Worm (Caenorhabditis elegans) whole organism, L4 larva: Measurements from ENCODE around the gene T04C10.3.
A peak's percentile ranks its signal among the peaks of the same experiment; 100 is the strongest.

ENCODE experiments used
- F10B5.3 ChIP-seq: sonication (generic microtip); optimal IDR thresholded peaks from 2 replicates; lab custom pipeline; 2016; ENCODE audit warnings: mild to moderate bottlenecking, missing genetic modification characterization, missing compliant biosample characterization
- R02D3.7 ChIP-seq: fragments of 150-350 bp; sonication (generic microtip); optimal IDR thresholded peaks from 3 replicates; lab custom pipeline; 2014; ENCODE audit warnings: missing biosample characterization, missing genetic modification characterization
- T20F7.1 ChIP-seq: fragments of 200-800 bp; sonication (Bioruptor generic); optimal IDR thresholded peaks from 2 replicates; lab custom pipeline; 2018; ENCODE audit warnings: mild to moderate bottlenecking, missing genetic modification characterization, missing compliant biosample characterization
- T26A8.4 ChIP-seq: fragments of 200-800 bp; sonication (Bioruptor generic); IDR thresholded peaks from 2 replicates; pipeline ENCODE4 v1.3.6; 2022; ENCODE audit warnings: missing genetic modification characterization, missing compliant biosample characterization
- Y48G9A.11 ChIP-seq: fragments of 200-800 bp; sonication (Bioruptor generic); IDR thresholded peaks from 2 replicates; pipeline ENCODE4 v1.3.6; 2022; ENCODE audit warnings: missing genetic modification reagents, missing genetic modification characterization, missing compliant biosample characterization
- ZK337.2 ChIP-seq: fragments of 200-800 bp; sonication (Bioruptor generic); IDR thresholded peaks from 2 replicates; pipeline ENCODE4 v1.3.6; 2022; ENCODE audit warnings: missing genetic modification reagents, missing genetic modification characterization, missing compliant biosample characterization
- aha-1 ChIP-seq: fragments of 150-350 bp; peaks from one replicate; lab custom pipeline; 2014; ENCODE audit warnings: missing biosample characterization, missing genetic modification characterization
- ama-1 ChIP-seq: fragments of 150-350 bp; optimal IDR thresholded peaks from 2 replicates; lab custom pipeline; 2014; ENCODE audit warnings: inconsistent platforms, mixed read lengths
- ceh-20 ChIP-seq: fragments of 200-800 bp; sonication (Bioruptor generic); IDR thresholded peaks from 2 replicates; pipeline ENCODE4 v1.3.6; 2022; ENCODE audit warnings: missing genetic modification reagents, missing genetic modification characterization, missing compliant biosample characterization
- ceh-28 ChIP-seq: fragments of 150-350 bp; optimal IDR thresholded peaks from 2 replicates; lab custom pipeline; 2014; ENCODE audit warnings: missing biosample characterization, missing genetic modification reagents, missing genetic modification characterization
- ceh-62 ChIP-seq: sonication (generic microtip); optimal IDR thresholded peaks from 2 replicates; lab custom pipeline; 2017; ENCODE audit warnings: missing biosample characterization, missing genetic modification characterization
- daf-12 ChIP-seq: fragments of 150-350 bp; optimal IDR thresholded peaks from 2 replicates; lab custom pipeline; 2014; ENCODE audit warnings: missing biosample characterization, missing genetic modification reagents, missing genetic modification characterization
- daf-16 ChIP-seq, 3 experiments: sonication (generic microtip); optimal IDR thresholded peaks; 2 replicates each; lab custom pipeline; 2016 to 2017; ENCODE audit warnings: missing genetic modification characterization in 3 of 3, missing genetic modification reagents in 3 of 3, mild to moderate bottlenecking in 2 of 3, missing compliant biosample characterization in 2 of 3, missing biosample characterization in 1 of 3, moderate library complexity in 1 of 3
- dmd-6 ChIP-seq: fragments of 200-800 bp; sonication (Bioruptor generic); IDR thresholded peaks from 2 replicates; pipeline ENCODE4 v1.3.6; 2022; ENCODE audit warnings: missing genetic modification reagents, missing genetic modification characterization, missing compliant biosample characterization
- dmd-8 ChIP-seq: fragments of 200-800 bp; sonication (Bioruptor generic); IDR thresholded peaks from 2 replicates; pipeline ENCODE4 v1.3.6; 2022; ENCODE audit warnings: missing genetic modification characterization, missing compliant biosample characterization
- duxl-1 ChIP-seq: sonication (generic microtip); optimal IDR thresholded peaks from 2 replicates; lab custom pipeline; 2016; ENCODE audit warnings: mild to moderate bottlenecking, missing genetic modification characterization, moderate library complexity, missing compliant biosample characterization; ENCODE audit not compliant: poor library complexity
- dve-1 ChIP-seq: sonication (generic microtip); optimal IDR thresholded peaks from 2 replicates; lab custom pipeline; 2017; ENCODE audit warnings: antibody characterized with exemption, mild to moderate bottlenecking, missing genetic modification characterization, missing compliant biosample characterization; ENCODE audit not compliant: insufficient read depth
- egl-27 ChIP-seq: sonication (generic microtip); optimal IDR thresholded peaks from 3 replicates; lab custom pipeline; 2017; ENCODE audit warnings: missing biosample characterization, missing genetic modification reagents, missing genetic modification characterization
- hlh-11 ChIP-seq: fragments of 200-800 bp; sonication (Bioruptor generic); optimal IDR thresholded peaks from 2 replicates; lab custom pipeline; 2018; ENCODE audit warnings: mild to moderate bottlenecking, missing genetic modification characterization, missing compliant biosample characterization
- hmg-1.1 ChIP-seq: fragments of 200-800 bp; sonication (Bioruptor generic); IDR thresholded peaks from 2 replicates; pipeline ENCODE4 v1.3.6; 2022; ENCODE audit warnings: missing genetic modification reagents, missing genetic modification characterization, missing compliant biosample characterization
- lin-15B ChIP-seq: fragments of 150-350 bp; sonication (generic microtip); optimal IDR thresholded peaks from 3 replicates; lab custom pipeline; 2014; ENCODE audit warnings: missing biosample characterization, missing genetic modification characterization
- lin-29 ChIP-seq: fragments of 200-800 bp; sonication (Bioruptor generic); IDR thresholded peaks from 2 replicates; pipeline ENCODE4 v1.3.6; 2022; ENCODE audit warnings: missing genetic modification reagents, missing genetic modification characterization, missing compliant biosample characterization
- lir-3 ChIP-seq: sonication (generic microtip); optimal IDR thresholded peaks from 2 replicates; lab custom pipeline; 2016; ENCODE audit warnings: mild to moderate bottlenecking, missing genetic modification characterization, missing compliant biosample characterization
- madf-5 ChIP-seq, 2 experiments: fragments of 200-800 bp; sonication (Bioruptor generic); IDR thresholded peaks; 2 replicates each; pipeline ENCODE4 v1.3.6; 2022; ENCODE audit warnings: missing compliant biosample characterization in 2 of 2, missing genetic modification characterization in 2 of 2
- madf-9 ChIP-seq: fragments of 200-800 bp; sonication (Bioruptor generic); conservative IDR thresholded peaks from 2 replicates; pipeline ENCODE4 v1.3.6; 2022; ENCODE audit warnings: missing genetic modification reagents, missing genetic modification characterization, missing compliant biosample characterization
- mdl-1 ChIP-seq, 2 experiments: fragments of 150-350 bp in 1 of 2; sonication (generic microtip) in 1 of 2; optimal IDR thresholded peaks; 2 replicates each; lab custom pipeline; 2014 to 2017; ENCODE audit warnings: missing biosample characterization in 2 of 2, missing genetic modification characterization in 2 of 2
- mep-1 ChIP-seq: fragments of 150-350 bp; sonication (generic microtip); optimal IDR thresholded peaks from 3 replicates; lab custom pipeline; 2014; ENCODE audit warnings: missing biosample characterization, missing genetic modification characterization
- mes-2 ChIP-seq: sonication (generic microtip); optimal IDR thresholded peaks from 2 replicates; lab custom pipeline; 2016; ENCODE audit warnings: missing genotype, mild to moderate bottlenecking, missing genetic modification characterization, missing compliant biosample characterization; ENCODE audit not compliant: poor library complexity, severe bottlenecking
- nhr-10 ChIP-seq: fragments of 150-350 bp; optimal IDR thresholded peaks from 2 replicates; lab custom pipeline; 2014; ENCODE audit warnings: missing biosample characterization, missing genetic modification characterization
- nhr-237 ChIP-seq: sonication (generic microtip); optimal IDR thresholded peaks from 2 replicates; lab custom pipeline; 2017; ENCODE audit warnings: missing biosample characterization, missing genetic modification characterization
- nhr-28 ChIP-seq: fragments of 150-350 bp; optimal IDR thresholded peaks from 2 replicates; lab custom pipeline; 2014; ENCODE audit warnings: missing biosample characterization, missing genetic modification characterization
- nhr-41 ChIP-seq: fragments of 200-800 bp; sonication (Bioruptor generic); IDR thresholded peaks from 2 replicates; pipeline ENCODE4 v1.3.6; 2022; ENCODE audit warnings: missing genetic modification reagents, missing genetic modification characterization, missing compliant biosample characterization
- nhr-42 ChIP-seq: fragments of 200-800 bp; sonication (Bioruptor generic); IDR thresholded peaks from 2 replicates; pipeline ENCODE4 v1.3.6; 2022; ENCODE audit warnings: missing genetic modification characterization, missing compliant biosample characterization
- nhr-6 ChIP-seq: fragments of 150-350 bp; optimal IDR thresholded peaks from 2 replicates; lab custom pipeline; 2014; ENCODE audit warnings: missing biosample characterization, missing genetic modification characterization
- nhr-76 ChIP-seq: fragments of 150-350 bp; optimal IDR thresholded peaks from 2 replicates; lab custom pipeline; 2014; ENCODE audit warnings: missing biosample characterization, missing genetic modification characterization
- nhr-77 ChIP-seq: fragments of 150-350 bp; optimal IDR thresholded peaks from 2 replicates; lab custom pipeline; 2014; ENCODE audit warnings: missing biosample characterization, missing genetic modification characterization
- pqm-1 ChIP-seq: sonication (generic microtip); optimal IDR thresholded peaks from 2 replicates; lab custom pipeline; 2017; ENCODE audit warnings: missing biosample characterization, missing genetic modification characterization
- rbr-2 ChIP-seq: sonication (generic microtip); optimal IDR thresholded peaks from 2 replicates; lab custom pipeline; 2016; ENCODE audit warnings: missing genotype, missing genetic modification characterization, missing compliant biosample characterization
- snpc-1.2 ChIP-seq: fragments of 200-800 bp; sonication (Bioruptor generic); IDR thresholded peaks from 2 replicates; pipeline ENCODE4 v1.3.6; 2022; ENCODE audit warnings: missing genetic modification reagents, missing genetic modification characterization, missing compliant biosample characterization
- spr-1 ChIP-seq: sonication (generic microtip); optimal IDR thresholded peaks from 2 replicates; lab custom pipeline; 2016; ENCODE audit warnings: mild to moderate bottlenecking, missing genetic modification characterization, missing compliant biosample characterization
- spr-3 ChIP-seq: fragments of 200-800 bp; sonication (Bioruptor generic); optimal IDR thresholded peaks from 2 replicates; lab custom pipeline; 2018; ENCODE audit warnings: mild to moderate bottlenecking, missing genetic modification characterization, missing compliant biosample characterization
- unc-130 ChIP-seq: sonication (generic microtip); optimal IDR thresholded peaks from 2 replicates; lab custom pipeline; 2016; ENCODE audit warnings: missing genetic modification reagents, missing genetic modification characterization, missing compliant biosample characterization
- unc-62 ChIP-seq, 3 experiments: fragments of 150-350 bp in 1 of 3; sonication (generic microtip); optimal IDR thresholded peaks in 2 of 3; peaks in 1 of 3; 1 replicate in 1 of 3; 2 replicates in 2 of 3; lab custom pipeline; 2014 to 2017; ENCODE audit warnings: missing biosample characterization in 3 of 3, missing genetic modification characterization in 3 of 3, missing genetic modification reagents in 3 of 3, missing genotype in 1 of 3
- zip-11 ChIP-seq: fragments of 200-800 bp; sonication (Bioruptor generic); IDR thresholded peaks from 2 replicates; pipeline ENCODE4 v1.3.6; 2022; ENCODE audit warnings: missing genetic modification characterization, missing compliant biosample characterization

Gene T04C10.3

DNA sequence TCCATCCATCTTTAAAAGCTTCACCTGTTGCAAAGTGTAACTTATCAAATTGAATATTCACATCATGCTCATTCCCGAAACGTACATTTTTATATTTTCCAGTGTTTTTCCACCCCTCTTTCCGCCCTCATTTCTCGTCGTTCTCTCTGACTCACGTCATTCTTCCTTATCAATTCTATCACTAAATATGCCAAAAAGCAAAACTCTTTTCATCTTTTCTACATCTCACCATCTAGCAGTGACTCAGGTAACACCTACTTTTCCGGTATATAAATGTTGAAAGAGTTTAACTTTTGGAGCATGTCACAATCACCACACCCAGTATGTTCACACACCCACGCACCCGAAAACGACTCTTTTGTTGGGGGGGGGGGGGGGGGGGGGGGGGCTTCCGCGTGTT is 32.3 kb downstream of the T04C10.3 start:
- TF ChIP-seq madf-9 (GFP tag; lab: Robert Waterston, UW): no peak
- TF ChIP-seq nhr-237 (tag; lab: Kevin White, UChicago): no peak
- no peak for TF ChIP-seq ama-1 (lab: Kevin White, UChicago)
- TF ChIP-seq spr-3 (GFP tag; lab: Kevin White, UChicago): no peak
- TF ChIP-seq aha-1 (tag; lab: Kevin White, UChicago): peak; percentile 87
- no peak for TF ChIP-seq nhr-6
- no peak for TF ChIP-seq nhr-41 (GFP tag; lab: Robert Waterston, UW)
- TF ChIP-seq Y48G9A.11 (GFP tag; lab: Robert Waterston, UW): no peak
- TF ChIP-seq dmd-8 (GFP tag; lab: Robert Waterston, UW): no peak
- TF ChIP-seq daf-12 (tag; lab: Kevin White, UChicago): no peak
- peak; percentile 32 for TF ChIP-seq mes-2
- peak in 1 of 2 experiments; percentile 92 for TF ChIP-seq unc-62 (GFP tag; optimal IDR thresholded peaks at IDR 0.05 in 1 of 2; lab: Kevin White, UChicago)
- TF ChIP-seq unc-62 (tag; optimal IDR thresholded peaks at IDR 0.05; lab: Kevin White, UChicago): no peak
- no peak for TF ChIP-seq zip-11
- no peak for TF ChIP-seq hmg-1.1
- TF ChIP-seq snpc-1.2: no peak
- no peak for TF ChIP-seq nhr-76
- TF ChIP-seq madf-5 (GFP tag; IDR thresholded peaks at IDR 0.05; lab: Robert Waterston, UW): no peak
- no peak for TF ChIP-seq duxl-1
- peak; percentile 60 for TF ChIP-seq pqm-1
- TF ChIP-seq lir-3 (tag; lab: Kevin White, UChicago): no peak
- no peak for TF ChIP-seq unc-130 (GFP tag; lab: Kevin White, UChicago)
- TF ChIP-seq ZK337.2: no peak
- no peak for TF ChIP-seq lin-15B (tag; lab: Kevin White, UChicago)
- peak; percentile 29 for TF ChIP-seq nhr-28
- no peak for TF ChIP-seq rbr-2 (tag; lab: Kevin White, UChicago)
- TF ChIP-seq nhr-77 (tag; lab: Kevin White, UChicago): no peak
- TF ChIP-seq nhr-42: no peak
- TF ChIP-seq hlh-11 (tag; lab: Kevin White, UChicago): peak; percentile 41
- TF ChIP-seq dmd-6: peak; percentile 70
- no peak for TF ChIP-seq ceh-28 (tag; lab: Kevin White, UChicago)
- no peak for TF ChIP-seq egl-27 (tag; lab: Kevin White, UChicago)
- TF ChIP-seq spr-1: no peak
- TF ChIP-seq lin-29 (GFP tag; lab: Robert Waterston, UW): no peak
- no peak for TF ChIP-seq daf-16 (GFP tag; optimal IDR thresholded peaks at IDR 0.05; lab: Kevin White, UChicago)
- TF ChIP-seq daf-16 (tag; optimal IDR thresholded peaks at IDR 0.05; lab: Kevin White, UChicago): peak; percentile 45

ce11 chrX:14845637-14846036 is 33.5 kb downstream of the T04C10.3 start, which contains the start of gene egrh-1:
TSS of gene egrh-1 (plus strand) at chrX:14845937.
- TF ChIP-seq ceh-20 (GFP tag; lab: Robert Waterston, UW) (no peak), nhr-10 (no peak), dmd-8 (GFP tag; lab: Robert Waterston, UW) (no peak), nhr-42 (no peak), egl-27 (tag; lab: Kevin White, UChicago) (no peak), ZK337.2 (no peak), F10B5.3 (no peak), aha-1 (tag; lab: Kevin White, UChicago) (peak; percentile 40)
- TF ChIP-seq, all 104 proteins: peak for 1

ce11 chrX:14849054-14849453 is 36.9 kb downstream of the T04C10.3 start, which contains the start of gene acd-3:
TSS of gene acd-3 (plus strand) at chrX:14849275.
- TF ChIP-seq nhr-28 (peak; percentile 76), daf-16 (GFP tag; optimal IDR thresholded peaks at IDR 0.05; lab: Kevin White, UChicago) (no peak), daf-16 (tag; optimal IDR thresholded peaks at IDR 0.05; lab: Kevin White, UChicago) (peak; percentile 32), ceh-20 (GFP tag; lab: Robert Waterston, UW) (no peak), dmd-6 (peak; percentile 32; the same call in 1 of the 2 replicates), aha-1 (tag; lab: Kevin White, UChicago) (peak; percentile 5), dve-1 (tag; lab: Kevin White, UChicago) (peak; percentile 1), R02D3.7 (tag; lab: Kevin White, UChicago) (no peak), mep-1 (tag; lab: Kevin White, UChicago) (peak; percentile 33), ceh-62 (tag; lab: Kevin White, UChicago) (no peak), T20F7.1 (GFP tag; lab: Kevin White, UChicago) (no peak), rbr-2 (tag; lab: Kevin White, UChicago) (no peak), nhr-41 (GFP tag; lab: Robert Waterston, UW) (no peak), T26A8.4 (GFP tag; lab: Robert Waterston, UW) (no peak), mdl-1 (tag; optimal IDR thresholded peaks at IDR 0.05; lab: Kevin White, UChicago) (no peak)
